Worm (Caenorhabditis elegans): ENCODE results near the gene C33D9.13.

- no peak for TF ChIP-seq him-1 (tag; optimal IDR thresholded peaks at IDR 0.05)
- TF ChIP-seq W03F9.2 (tag; optimal IDR thresholded peaks at IDR 0.05) = no peak
- TF ChIP-seq dao-5 (tag; optimal IDR thresholded peaks at IDR 0.05) = no peak
Measured at ce11 chrIV:8824145-8824833, 39.2 kb upstream of the C33D9.13 start, which contains the start of the genes col-117 and col-3.
